Fruit fly (Drosophila melanogaster) whole organism, pupa: Measurements from ENCODE around the gene Dpy-30L2.

Experiments used
- CG13204 ChIP-seq: fragments of 200-800 bp; sonication (Bioruptor generic); optimal IDR thresholded peaks from 2 replicates; lab custom pipeline; 2018; ENCODE audit warnings: missing biosample characterization, mild to moderate bottlenecking, missing genetic modification characterization, moderate library complexity
- CG15710 ChIP-seq: fragments of 200-800 bp; sonication (Bioruptor generic); optimal IDR thresholded peaks from 2 replicates; lab custom pipeline; 2018; ENCODE audit warnings: missing biosample characterization, mild to moderate bottlenecking, missing genetic modification characterization, moderate library complexity
- CG9948 ChIP-seq: fragments of 200-800 bp; sonication (Bioruptor generic); optimal IDR thresholded peaks from 2 replicates; lab custom pipeline; 2018; ENCODE audit warnings: missing biosample characterization, mild to moderate bottlenecking, missing genetic modification characterization, moderate library complexity
- Pif1A ChIP-seq: fragments of 200-800 bp; sonication (Bioruptor generic); optimal IDR thresholded peaks from 3 replicates; lab custom pipeline; 2016; ENCODE audit warnings: missing biosample characterization, missing genetic modification characterization
- Pif1B ChIP-seq: fragments of 200-800 bp; sonication (Bioruptor generic); optimal IDR thresholded peaks from 3 replicates; lab custom pipeline; 2016; ENCODE audit warnings: missing biosample characterization, missing genetic modification characterization

- TF ChIP-seq CG15710 (no peak), CG13204 (GFP tag; lab: Kevin White, UChicago) (no peak), Pif1A (no peak), CG9948 (no peak), Pif1B (GFP tag; lab: Kevin White, UChicago) (no peak)
Measured at dm6 chr3L:4028305-4028704, 19.2 kb downstream of the Dpy-30L2 start, which contains the start of the genes Gr64b and Gr64c.
